Fruit fly (Drosophila melanogaster) whole organism, embryonic: ENCODE data around the gene MsrA.

Experiments used
- CG17359 ChIP-seq: fragments of 200-800 bp; sonication (Bioruptor generic); optimal IDR thresholded peaks from 3 replicates; lab custom pipeline; 2018; ENCODE audit warnings: missing biosample characterization, mild to moderate bottlenecking, missing genetic modification characterization, moderate library complexity
- CG31388 ChIP-seq: fragments of 200-800 bp; sonication (Bioruptor generic); optimal IDR thresholded peaks from 2 replicates; lab custom pipeline; 2016; ENCODE audit warnings: missing biosample characterization, missing genetic modification characterization
- CG6683 ChIP-seq: fragments of 200-800 bp; sonication (Bioruptor generic); optimal IDR thresholded peaks from 2 replicates; lab custom pipeline; 2017; ENCODE audit warnings: missing biosample characterization, mild to moderate bottlenecking, missing genetic modification characterization, missing genetic modification reagents
- CG8478 ChIP-seq: fragments of >200 bp; optimal IDR thresholded peaks from 2 replicates; lab custom pipeline; 2018
- fu2 ChIP-seq: fragments of 200-800 bp; sonication (Bioruptor generic); optimal IDR thresholded peaks from 2 replicates; lab custom pipeline; 2016; ENCODE audit warnings: missing biosample characterization, missing genetic modification characterization
- gro ChIP-seq: fragments of 200-800 bp; sonication (Bioruptor generic); optimal IDR thresholded peaks from 2 replicates; lab custom pipeline; 2016; ENCODE audit warnings: missing biosample characterization, missing genetic modification characterization
- hbn ChIP-seq: fragments of 200-800 bp; sonication (Bioruptor generic); IDR thresholded peaks from 2 replicates; pipeline ENCODE4 v1.3.6; 2022; ENCODE audit warnings: missing biosample characterization, missing genetic modification characterization; ENCODE audit not compliant: partially characterized antibody
- org-1 ChIP-seq: fragments of 200-800 bp; sonication (Bioruptor generic); optimal IDR thresholded peaks from 2 replicates; lab custom pipeline; 2017; ENCODE audit warnings: missing biosample characterization, missing genetic modification characterization
- slp2 ChIP-seq: fragments of 200-800 bp; sonication (Bioruptor generic); optimal IDR thresholded peaks from 2 replicates; lab custom pipeline; 2016; ENCODE audit warnings: missing biosample characterization, missing genetic modification characterization

- TF ChIP-seq CG6683 (GFP tag; lab: Kevin White, UChicago): no peak
- TF ChIP-seq hbn (GFP tag; lab: Robert Waterston, UW): no peak
- TF ChIP-seq gro: no peak
- TF ChIP-seq fu2 (GFP tag; lab: Kevin White, UChicago): no peak
- no peak for TF ChIP-seq CG17359 (tag; lab: Kevin White, UChicago)
- no peak for TF ChIP-seq slp2
- TF ChIP-seq org-1 (GFP tag; lab: Kevin White, UChicago): no peak
- TF ChIP-seq CG8478 (lab: Kevin White, UChicago): no peak
- TF ChIP-seq CG31388 (GFP tag; lab: Kevin White, UChicago): no peak
Measured at dm6 chr3L:15519920-15520319, 9.1 kb downstream of the MsrA start.
